Fruit fly (Drosophila melanogaster) whole organism, embryonic: Measurements from ENCODE around the gene Usp5.

Experiments
- Atf3 ChIP-seq: fragments of 200-800 bp; sonication (Bioruptor generic); optimal IDR thresholded peaks from 3 replicates; lab custom pipeline; 2016; ENCODE audit warnings: missing biosample characterization, missing genetic modification characterization
- Blimp-1 ChIP-seq: fragments of 200-800 bp; sonication (Bioruptor generic); optimal IDR thresholded peaks from 3 replicates; lab custom pipeline; 2018; ENCODE audit warnings: missing biosample characterization, missing genetic modification characterization, mild to moderate bottlenecking, moderate library complexity, missing genetic modification reagents
- CG10274 ChIP-seq: fragments of 200-800 bp; sonication (Bioruptor generic); optimal IDR thresholded peaks from 3 replicates; lab custom pipeline; 2017; ENCODE audit warnings: missing biosample characterization, mild to moderate bottlenecking, missing genetic modification characterization
- CG11504 ChIP-seq: fragments of 200-800 bp; sonication (Bioruptor generic); optimal IDR thresholded peaks from 3 replicates; lab custom pipeline; 2019; ENCODE audit warnings: missing biosample characterization, mild to moderate bottlenecking, missing genetic modification characterization, moderate library complexity
- CG13624 ChIP-seq: fragments of 200-800 bp; sonication (Bioruptor generic); optimal IDR thresholded peaks from 2 replicates; lab custom pipeline; 2016; ENCODE audit warnings: missing biosample characterization, missing genetic modification characterization
- CG1529 ChIP-seq: fragments of 200-800 bp; sonication (Bioruptor generic); optimal IDR thresholded peaks from 3 replicates; lab custom pipeline; 2018; ENCODE audit warnings: missing biosample characterization, missing genetic modification characterization
- CG15479 ChIP-seq: fragments of 200-800 bp; sonication (Bioruptor generic); optimal IDR thresholded peaks from 3 replicates; lab custom pipeline; 2019; ENCODE audit warnings: missing biosample characterization, mild to moderate bottlenecking, missing genetic modification characterization, moderate library complexity
- CG18476 ChIP-seq: fragments of 200-800 bp; sonication (Bioruptor generic); optimal IDR thresholded peaks from 2 replicates; lab custom pipeline; 2016; ENCODE audit warnings: missing biosample characterization, mild to moderate bottlenecking, missing genetic modification characterization
- CG2129 ChIP-seq: fragments of 200-800 bp; sonication (Bioruptor generic); IDR thresholded peaks from 2 replicates; pipeline ENCODE4 v1.3.6; 2022; ENCODE audit warnings: missing biosample characterization, missing genetic modification characterization; ENCODE audit not compliant: partially characterized antibody
- CG2712 ChIP-seq: fragments of 200-800 bp; optimal IDR thresholded peaks from 3 replicates; lab custom pipeline; 2019; ENCODE audit warnings: missing biosample characterization, mild to moderate bottlenecking, missing genetic modification characterization, moderate library complexity
- CG4820 ChIP-seq: fragments of 200-800 bp; sonication (Bioruptor generic); optimal IDR thresholded peaks from 3 replicates; lab custom pipeline; 2016; ENCODE audit warnings: missing biosample characterization, missing genetic modification characterization
- CG6272 ChIP-seq: fragments of 200-800 bp; sonication (Bioruptor generic); IDR thresholded peaks from 2 replicates; pipeline ENCODE4 v1.3.6; 2022; ENCODE audit warnings: missing biosample characterization, missing genetic modification characterization
- CG8281 ChIP-seq: fragments of 200-800 bp; sonication (Bioruptor generic); optimal IDR thresholded peaks from 2 replicates; lab custom pipeline; 2018; ENCODE audit warnings: missing biosample characterization, mild to moderate bottlenecking, missing genetic modification characterization, moderate library complexity
- CG8290 ChIP-seq, 3 experiments: fragments of 200-800 bp; sonication (Bioruptor generic); optimal IDR thresholded peaks; 2 replicates each; lab custom pipeline; 2016 to 2019; ENCODE audit warnings: missing biosample characterization in 3 of 3, missing genetic modification characterization in 3 of 3, mild to moderate bottlenecking in 2 of 3, moderate library complexity in 1 of 3
- CG9797 ChIP-seq: fragments of 200-800 bp; sonication (Bioruptor generic); optimal IDR thresholded peaks from 3 replicates; lab custom pipeline; 2018; ENCODE audit warnings: missing biosample characterization, mild to moderate bottlenecking, missing genetic modification characterization
- D19A ChIP-seq: fragments of 200-800 bp; optimal IDR thresholded peaks from 3 replicates; lab custom pipeline; 2019; ENCODE audit warnings: missing biosample characterization, mild to moderate bottlenecking, missing genetic modification characterization, moderate library complexity
- Deaf1 ChIP-seq: fragments of 200-800 bp; optimal IDR thresholded peaks from 3 replicates; lab custom pipeline; 2019; ENCODE audit warnings: missing biosample characterization, mild to moderate bottlenecking, missing genetic modification characterization, moderate library complexity
- E2f2 ChIP-seq: fragments of 200-800 bp; sonication (Bioruptor generic); IDR thresholded peaks from 2 replicates; pipeline ENCODE4 v1.3.6; 2022; ENCODE audit warnings: missing biosample characterization, missing genetic modification characterization
- HLH54F ChIP-seq: fragments of 200-800 bp; sonication (Bioruptor generic); optimal IDR thresholded peaks from 3 replicates; lab custom pipeline; 2016; ENCODE audit warnings: missing biosample characterization, missing genetic modification characterization
- Hr78 ChIP-seq, 2 experiments: fragments of 200-800 bp in 1 of 2; fragments of >200 bp in 1 of 2; sonication (Bioruptor generic) in 1 of 2; optimal IDR thresholded peaks; 2 replicates each; lab custom pipeline; 2017 to 2019; ENCODE audit warnings: missing biosample characterization in 2 of 2, missing genetic modification characterization in 2 of 2, mild to moderate bottlenecking in 1 of 2, moderate library complexity in 1 of 2
- Jarid2 ChIP-seq: fragments of 200-800 bp; sonication (Bioruptor generic); optimal IDR thresholded peaks from 3 replicates; lab custom pipeline; 2017; ENCODE audit warnings: mild to moderate bottlenecking, missing biosample characterization, missing genetic modification reagents, missing genetic modification characterization
- MESR4 ChIP-seq: fragments of 200-800 bp; sonication (Bioruptor generic); optimal IDR thresholded peaks from 2 replicates; lab custom pipeline; 2018; ENCODE audit warnings: missing biosample characterization, mild to moderate bottlenecking, missing genetic modification characterization, moderate library complexity
- Max ChIP-seq: fragments of 200-800 bp; sonication (Bioruptor generic); optimal IDR thresholded peaks from 2 replicates; lab custom pipeline; 2016; ENCODE audit warnings: missing biosample characterization, mild to moderate bottlenecking, missing genetic modification characterization
- Nf-YB ChIP-seq: fragments of 200-800 bp; sonication (Bioruptor generic); optimal IDR thresholded peaks from 3 replicates; lab custom pipeline; 2019; ENCODE audit warnings: missing biosample characterization, mild to moderate bottlenecking, missing genetic modification characterization, moderate library complexity
- Xrp1 ChIP-seq: fragments of 200-800 bp; sonication (Bioruptor generic); IDR thresholded peaks from 2 replicates; pipeline ENCODE4 v1.3.6; 2022; ENCODE audit warnings: missing biosample characterization, missing genetic modification characterization
- amos ChIP-seq: fragments of 200-800 bp; sonication (Bioruptor generic); IDR thresholded peaks from 2 replicates; pipeline ENCODE4 v1.3.6; 2022; ENCODE audit warnings: missing biosample characterization, missing genetic modification characterization; ENCODE audit not compliant: partially characterized antibody
- ase ChIP-seq: fragments of 200-800 bp; sonication (Bioruptor generic); IDR thresholded peaks from 3 replicates; pipeline ENCODE4 v1.3.6; 2022; ENCODE audit warnings: missing biosample characterization, missing genetic modification characterization
- cg ChIP-seq: fragments of 200-800 bp; sonication (Bioruptor generic); optimal IDR thresholded peaks from 3 replicates; lab custom pipeline; 2019; ENCODE audit warnings: missing biosample characterization, mild to moderate bottlenecking, missing genetic modification characterization, moderate library complexity
- corto ChIP-seq: fragments of 200-800 bp; sonication (Bioruptor generic); optimal IDR thresholded peaks from 2 replicates; lab custom pipeline; 2016; ENCODE audit warnings: missing biosample characterization, mild to moderate bottlenecking, missing genetic modification characterization, moderate library complexity
- crol ChIP-seq: fragments of 200-800 bp; sonication (Bioruptor generic); IDR thresholded peaks from 2 replicates; pipeline ENCODE4 v1.3.6; 2022; ENCODE audit warnings: missing biosample characterization, missing genetic modification characterization
- crp ChIP-seq, 2 experiments: fragments of 200-800 bp; sonication (Bioruptor generic); optimal IDR thresholded peaks; 2 replicates in 1 of 2; 3 replicates in 1 of 2; lab custom pipeline; 2017; ENCODE audit warnings: missing biosample characterization in 2 of 2, missing genetic modification characterization in 2 of 2, mild to moderate bottlenecking in 1 of 2, moderate library complexity in 1 of 2
- fd64A ChIP-seq: fragments of 200-800 bp; sonication (Bioruptor generic); optimal IDR thresholded peaks from 3 replicates; lab custom pipeline; 2018; ENCODE audit warnings: missing biosample characterization, mild to moderate bottlenecking, missing genetic modification characterization
- fru ChIP-seq: fragments of >200 bp; optimal IDR thresholded peaks from 2 replicates; lab custom pipeline; 2017
- gt ChIP-seq: fragments of 200-800 bp; sonication (Bioruptor generic); IDR thresholded peaks from 2 replicates; pipeline ENCODE4 v1.3.6; 2022; ENCODE audit warnings: missing biosample characterization, missing genetic modification characterization
- h ChIP-seq: fragments of >200 bp; optimal IDR thresholded peaks from 2 replicates; lab custom pipeline; 2017
- hkb ChIP-seq, 2 experiments: fragments of 200-800 bp in 1 of 2; fragments of >200 bp in 1 of 2; sonication (Bioruptor generic) in 1 of 2; IDR thresholded peaks in 1 of 2; optimal IDR thresholded peaks in 1 of 2; 2 replicates each; pipeline versions ENCODE4 v1.3.6 to Lab custom; 2017 to 2022; ENCODE audit warnings: missing biosample characterization in 1 of 2, missing genetic modification characterization in 1 of 2
- insv ChIP-seq, 2 experiments: fragments of 200-800 bp; sonication (Bioruptor generic); optimal IDR thresholded peaks; 3 replicates each; lab custom pipeline; 2016 to 2018; ENCODE audit warnings: missing biosample characterization in 2 of 2, missing genetic modification characterization in 2 of 2
- ken ChIP-seq: fragments of 200-800 bp; sonication (Bioruptor generic); IDR thresholded peaks from 3 replicates; pipeline ENCODE4 v1.3.6; 2022; ENCODE audit warnings: missing biosample characterization, missing genetic modification characterization
- nom ChIP-seq: fragments of 200-800 bp; sonication (Bioruptor generic); optimal IDR thresholded peaks from 2 replicates; lab custom pipeline; 2017; ENCODE audit warnings: missing biosample characterization, missing genetic modification characterization, mild to moderate bottlenecking, moderate library complexity, missing genetic modification reagents
- pan ChIP-seq, 4 experiments: fragments of >200 bp in 3 of 4; fragments of 200-800 bp in 1 of 4; sonication (Bioruptor generic) in 1 of 4; optimal IDR thresholded peaks in 3 of 4; IDR thresholded peaks in 1 of 4; 2 replicates each; pipeline versions ENCODE4 v1.3.6 to Lab custom; 2017 to 2022; ENCODE audit warnings: missing biosample characterization in 2 of 4, missing genetic modification characterization in 2 of 4, mixed read lengths in 1 of 4
- prd ChIP-seq, 3 experiments: fragments of >200 bp in 2 of 3; fragments of 200-800 bp in 1 of 3; sonication (Bioruptor generic) in 1 of 3; optimal IDR thresholded peaks in 2 of 3; IDR thresholded peaks in 1 of 3; 2 replicates in 2 of 3; 3 replicates in 1 of 3; pipeline versions ENCODE4 v1.3.6 to Lab custom; 2017 to 2022; ENCODE audit warnings: missing biosample characterization in 1 of 3, missing genetic modification characterization in 1 of 3
- pros ChIP-seq: fragments of 200-800 bp; sonication (Bioruptor generic); optimal IDR thresholded peaks from 3 replicates; lab custom pipeline; 2019; ENCODE audit warnings: missing biosample characterization, mild to moderate bottlenecking, missing genetic modification characterization, moderate library complexity
- sim ChIP-seq: fragments of 200-800 bp; sonication (Bioruptor generic); IDR thresholded peaks from 2 replicates; pipeline ENCODE4 v1.3.6; 2022; ENCODE audit warnings: missing biosample characterization, missing genetic modification characterization
- slou ChIP-seq: fragments of 200-800 bp; sonication (Bioruptor generic); optimal IDR thresholded peaks from 3 replicates; lab custom pipeline; 2016; ENCODE audit warnings: missing biosample characterization, missing genetic modification characterization
- sob ChIP-seq: fragments of 200-800 bp; sonication (Bioruptor generic); IDR thresholded peaks from 2 replicates; pipeline ENCODE4 v1.3.6; 2022; ENCODE audit warnings: missing biosample characterization, missing genetic modification characterization
- stc ChIP-seq: fragments of 200-800 bp; sonication (Bioruptor generic); IDR thresholded peaks from 2 replicates; pipeline ENCODE4 v1.3.6; 2022; ENCODE audit warnings: missing biosample characterization, missing genetic modification characterization
- twi ChIP-seq: fragments of 200-800 bp; optimal IDR thresholded peaks from 2 replicates; lab custom pipeline; 2019; ENCODE audit warnings: missing biosample characterization, mild to moderate bottlenecking, missing genetic modification characterization, moderate library complexity
- zf30C ChIP-seq: fragments of 200-800 bp; sonication (Bioruptor generic); optimal IDR thresholded peaks from 3 replicates; lab custom pipeline; 2018; ENCODE audit warnings: missing biosample characterization, mild to moderate bottlenecking, missing genetic modification characterization

Usp5 gene

dm6 chr3L:3143383-3143962 lies 4.7 kb downstream of the Usp5 start, which contains the start of the genes CG11537 and Alg2 (continued):
- peak; percentile 52 for TF ChIP-seq Deaf1
- TF ChIP-seq crol (GFP tag; lab: Robert Waterston, UW) = no peak
- TF ChIP-seq Max (GFP tag; lab: Kevin White, UChicago) = peak; percentile 28
- TF ChIP-seq insv (GFP tag; optimal IDR thresholded peaks at IDR 0.05; lab: Kevin White, UChicago) = peak in 1 of 2 experiments; percentile 6
- TF ChIP-seq CG6272 (GFP tag; lab: Robert Waterston, UW) = no peak; the same call in 1 of the 2 replicates
- no peak for TF ChIP-seq CG1529 (GFP tag; lab: Kevin White, UChicago)
- no peak for TF ChIP-seq nom (GFP tag; lab: Kevin White, UChicago)
- TF ChIP-seq Jarid2 = no peak
- no peak for TF ChIP-seq pan (optimal IDR thresholded peaks at IDR 0.05; lab: Kevin White, UChicago)
- no peak for TF ChIP-seq pan (GFP tag; optimal IDR thresholded peaks at IDR 0.05 in 1 of 2, IDR thresholded peaks at IDR 0.05 in 1 of 2)
- TF ChIP-seq CG2712 = peak; percentile 45
- TF ChIP-seq corto (GFP tag; lab: Kevin White, UChicago) = no peak
- peak; percentile 73 for TF ChIP-seq twi (tag; lab: Kevin White, UChicago)
- TF ChIP-seq sob (GFP tag; lab: Robert Waterston, UW) = no peak
- TF ChIP-seq crp (GFP tag; optimal IDR thresholded peaks at IDR 0.05; lab: Kevin White, UChicago) = peak in 1 of 2 experiments; percentile 80
- TF ChIP-seq slou (GFP tag; lab: Kevin White, UChicago) = no peak
- TF ChIP-seq gt = no peak
- TF ChIP-seq CG4820 = no peak
- TF ChIP-seq amos = peak; percentile 28; the same call in 1 of the 2 replicates
- no peak for TF ChIP-seq fd64A (GFP tag; lab: Kevin White, UChicago)
- peak; percentile 35 for TF ChIP-seq CG13624 (GFP tag; lab: Kevin White, UChicago)
- no peak for TF ChIP-seq ken (GFP tag; lab: Robert Waterston, UW)
- TF ChIP-seq HLH54F (GFP tag; lab: Kevin White, UChicago) = no peak
- peak; percentile 66 for TF ChIP-seq CG9797 (GFP tag; lab: Kevin White, UChicago)
- TF ChIP-seq sim (GFP tag; lab: Robert Waterston, UW) = no peak
- TF ChIP-seq CG18476 (GFP tag; lab: Kevin White, UChicago) = peak; percentile 12
- no peak for TF ChIP-seq CG15479 (GFP tag; lab: Kevin White, UChicago)
- no peak for TF ChIP-seq CG10274 (GFP tag; lab: Kevin White, UChicago)
- TF ChIP-seq hkb (optimal IDR thresholded peaks at IDR 0.05; lab: Kevin White, UChicago) = no peak
- no peak for TF ChIP-seq hkb (GFP tag; IDR thresholded peaks at IDR 0.05; lab: Robert Waterston, UW)
- no peak for TF ChIP-seq Atf3 (GFP tag; lab: Kevin White, UChicago)
- no peak for TF ChIP-seq ase (GFP tag; lab: Robert Waterston, UW)
- TF ChIP-seq D19A (tag; lab: Kevin White, UChicago) = peak; percentile 21
- TF ChIP-seq CG2129 (GFP tag; lab: Robert Waterston, UW) = no peak
- TF ChIP-seq MESR4 (GFP tag; lab: Kevin White, UChicago) = no peak
- peak; percentile 33 for TF ChIP-seq Nf-YB (GFP tag; lab: Kevin White, UChicago)
- no peak for TF ChIP-seq fru
- TF ChIP-seq CG8281 (tag; lab: Kevin White, UChicago) = no peak
- TF ChIP-seq Hr78 (GFP tag; optimal IDR thresholded peaks at IDR 0.05; lab: Kevin White, UChicago) = no peak
- TF ChIP-seq Xrp1 (GFP tag; lab: Robert Waterston, UW) = peak; percentile 17; the same call in 1 of the 2 replicates
- TF ChIP-seq CG11504 (tag; lab: Kevin White, UChicago) = peak; percentile 70
- TF ChIP-seq h (lab: Kevin White, UChicago) = no peak
- peak; percentile 21 for TF ChIP-seq Blimp-1 (GFP tag; lab: Kevin White, UChicago)
- no peak for TF ChIP-seq pros
- TF ChIP-seq cg = no peak
- peak; percentile 36 for TF ChIP-seq E2f2 (GFP tag; lab: Robert Waterston, UW)
- no peak for TF ChIP-seq stc (GFP tag; lab: Robert Waterston, UW)
- no peak for TF ChIP-seq zf30C (GFP tag; lab: Kevin White, UChicago)
- TF ChIP-seq CG8290 (GFP tag; optimal IDR thresholded peaks at IDR 0.05; lab: Kevin White, UChicago) = no peak
- TF ChIP-seq CG8290 (tag; optimal IDR thresholded peaks at IDR 0.05; lab: Kevin White, UChicago) = peak in 1 of 2 experiments; percentile 33
- TF ChIP-seq prd (optimal IDR thresholded peaks at IDR 0.05; lab: Kevin White, UChicago) = no peak
- TF ChIP-seq prd (GFP tag; IDR thresholded peaks at IDR 0.05; lab: Robert Waterston, UW) = no peak; the same call in 2 of the 3 replicates
